Worm (Caenorhabditis elegans): Measurements from ENCODE around the gene R10H10.7.

- TF ChIP-seq ceh-83 (GFP tag; optimal IDR thresholded peaks at IDR 0.05) (no peak), unc-62 (GFP tag; optimal IDR thresholded peaks at IDR 0.05) (no peak), zip-8 (tag; optimal IDR thresholded peaks at IDR 0.05) (no peak), tbx-8 (GFP tag; optimal IDR thresholded peaks at IDR 0.05) (no peak), nhr-237 (tag; optimal IDR thresholded peaks at IDR 0.05) (no peak), pha-4 (tag; optimal IDR thresholded peaks at IDR 0.05) (no peak), snpc-4 (tag; optimal IDR thresholded peaks at IDR 0.05) (no peak), unc-120 (tag; optimal IDR thresholded peaks at IDR 0.05; ENCODE audit: poor library complexity, severe bottlenecking) (no peak), nhr-76 (tag; optimal IDR thresholded peaks at IDR 0.05) (no peak), blmp-1 (tag; optimal IDR thresholded peaks at IDR 0.05) (no peak)
Measured at ce11 chrIV:10461767-10462166, 48.0 kb upstream of the R10H10.7 start, which contains the start of gene mec-3.
